Fruit fly (Drosophila melanogaster): ENCODE data around the gene CG6310.

CG6310 gene

DNA sequence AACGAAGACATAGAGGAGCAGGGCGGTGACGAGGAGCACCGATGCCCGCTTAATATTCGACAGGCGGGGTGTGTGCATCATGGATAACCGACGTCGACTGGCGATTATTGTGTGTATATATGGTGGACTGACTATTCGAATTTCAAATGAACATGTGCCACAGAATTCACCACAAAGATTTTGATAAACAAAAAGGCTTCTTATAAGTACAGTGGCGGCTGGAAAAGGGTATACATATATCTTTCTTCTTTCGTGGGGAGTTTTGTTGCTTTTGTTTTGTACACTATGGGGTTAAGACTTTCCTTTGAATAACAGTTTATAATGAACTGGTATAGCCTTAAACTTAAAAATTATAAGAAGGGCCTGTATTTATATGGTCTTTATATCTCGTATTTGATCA is at the start of gene CG6310:
Gene CG6310 (minus strand): TSS at position 101 of the 400 bp plus-strand sequence.
- no peak for TF ChIP-seq usp (GFP tag; optimal IDR thresholded peaks at IDR 0.05)
- no peak for TF ChIP-seq EcR (GFP tag; optimal IDR thresholded peaks at IDR 0.05)
- TF ChIP-seq Dll (optimal IDR thresholded peaks at IDR 0.05) = no peak
- TF ChIP-seq pan (optimal IDR thresholded peaks at IDR 0.05) = no peak
- no peak for TF ChIP-seq CG8478 (optimal IDR thresholded peaks at IDR 0.05)
- no peak for TF ChIP-seq psq (optimal IDR thresholded peaks at IDR 0.05)

- TF ChIP-seq EcR (GFP tag; optimal IDR thresholded peaks at IDR 0.05) = no peak
- TF ChIP-seq Dll (optimal IDR thresholded peaks at IDR 0.05) = peak; percentile 22
Observed at dm6 chr3L:11118627-11119395, 49.1 kb upstream of the CG6310 start.

- no peak for TF ChIP-seq psq (optimal IDR thresholded peaks at IDR 0.05)
- no peak for TF ChIP-seq CG8478 (optimal IDR thresholded peaks at IDR 0.05)
- TF ChIP-seq EcR (GFP tag; optimal IDR thresholded peaks at IDR 0.05) = no peak
- TF ChIP-seq pan (optimal IDR thresholded peaks at IDR 0.05) = no peak
- TF ChIP-seq Dll (optimal IDR thresholded peaks at IDR 0.05) = no peak
- TF ChIP-seq usp (GFP tag; optimal IDR thresholded peaks at IDR 0.05) = no peak
Observed at dm6 chr3L:11117733-11118132, 48.1 kb upstream of the CG6310 start.

DNA sequence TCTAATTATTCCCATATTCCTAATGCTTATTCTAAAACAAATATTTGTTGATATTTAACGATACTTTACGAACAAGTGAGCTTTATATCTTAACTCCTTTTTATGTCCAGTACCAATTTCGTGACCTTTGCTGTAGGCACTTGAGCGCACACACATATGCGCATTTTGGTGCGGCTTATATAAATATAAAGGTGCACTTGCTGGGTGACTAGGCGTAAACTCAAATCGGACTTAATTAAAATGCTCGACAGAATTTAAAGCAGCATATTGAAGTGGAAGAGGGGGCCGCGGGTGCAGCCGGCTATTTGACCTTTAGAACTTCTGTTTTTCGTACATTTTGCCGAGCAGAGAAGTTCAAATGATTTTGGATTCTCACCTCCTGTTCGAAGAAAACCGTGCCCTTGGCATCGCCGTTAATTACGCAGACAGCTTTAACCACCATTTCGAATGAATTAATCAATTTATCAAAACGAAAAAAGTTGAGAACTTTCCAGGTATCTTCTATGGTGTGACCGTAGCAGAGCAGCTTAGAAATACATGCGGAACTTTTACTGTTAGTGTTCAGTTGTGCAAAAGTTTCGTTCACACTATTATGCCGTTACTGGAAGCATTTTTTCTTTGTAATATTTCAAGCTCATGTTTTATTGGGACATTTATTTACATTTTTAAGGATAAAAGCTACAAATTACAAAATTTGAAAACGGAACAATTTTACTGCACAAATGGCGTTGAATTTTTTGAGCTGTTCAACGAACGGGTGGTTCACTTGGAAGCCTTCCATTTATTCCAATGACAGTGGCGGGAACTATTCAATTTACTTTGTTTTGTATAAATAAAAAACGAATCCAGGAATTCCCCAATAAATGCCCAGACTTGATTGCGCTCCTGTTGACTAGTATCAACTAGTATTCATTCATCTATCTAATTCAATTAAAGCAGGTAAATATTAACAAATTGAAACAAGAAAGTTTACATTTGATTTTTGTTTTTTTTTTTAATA is 43.8 kb upstream of the CG6310 start, which contains the start of gene Sod1:
Gene Sod1 (minus strand): TSS at position 543 of the 1,000 bp plus-strand sequence.
- no peak for TF ChIP-seq psq (optimal IDR thresholded peaks at IDR 0.05)
- no peak for TF ChIP-seq usp (GFP tag; optimal IDR thresholded peaks at IDR 0.05)
- TF ChIP-seq CG8478 (optimal IDR thresholded peaks at IDR 0.05) = no peak
- no peak for TF ChIP-seq EcR (GFP tag; optimal IDR thresholded peaks at IDR 0.05)
- TF ChIP-seq Dll (optimal IDR thresholded peaks at IDR 0.05) = no peak
- no peak for TF ChIP-seq pan (optimal IDR thresholded peaks at IDR 0.05)

dm6 chr3L:11112427-11112826 is 42.8 kb upstream of the CG6310 start:
- TF ChIP-seq Dll (optimal IDR thresholded peaks at IDR 0.05) (no peak), pan (optimal IDR thresholded peaks at IDR 0.05) (no peak), usp (GFP tag; optimal IDR thresholded peaks at IDR 0.05) (no peak), psq (optimal IDR thresholded peaks at IDR 0.05) (no peak)

DNA sequence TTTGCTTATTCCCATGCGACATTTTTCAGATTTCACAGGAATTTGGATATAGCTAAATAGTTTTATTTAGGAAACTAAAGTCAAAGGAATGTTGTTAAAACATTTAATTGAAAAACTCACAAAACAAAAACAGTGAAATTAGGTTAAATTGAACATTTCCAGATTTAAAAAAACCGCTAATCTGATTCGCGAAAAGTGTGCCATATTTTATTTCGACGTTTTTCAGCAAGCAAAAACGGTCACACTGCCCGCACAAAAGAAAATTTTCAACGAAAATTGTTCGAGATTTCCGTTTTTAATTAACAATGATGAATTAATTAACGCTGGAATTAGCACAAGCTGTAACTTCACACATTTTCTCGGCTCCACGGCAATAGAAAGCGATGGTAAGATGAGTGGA is 39.8 kb upstream of the CG6310 start, which contains the start of the genes CG34012 and emei:
Gene CG34012 (minus strand): TSS at position 52 of the 400 bp plus-strand sequence.
Gene emei (plus strand): TSS at position 237 of the 400 bp plus-strand sequence.
- TF ChIP-seq EcR (GFP tag; optimal IDR thresholded peaks at IDR 0.05) (no peak), Dll (optimal IDR thresholded peaks at IDR 0.05) (no peak), psq (optimal IDR thresholded peaks at IDR 0.05) (no peak), CG8478 (optimal IDR thresholded peaks at IDR 0.05) (no peak), usp (GFP tag; optimal IDR thresholded peaks at IDR 0.05) (no peak), pan (optimal IDR thresholded peaks at IDR 0.05) (no peak)

DNA sequence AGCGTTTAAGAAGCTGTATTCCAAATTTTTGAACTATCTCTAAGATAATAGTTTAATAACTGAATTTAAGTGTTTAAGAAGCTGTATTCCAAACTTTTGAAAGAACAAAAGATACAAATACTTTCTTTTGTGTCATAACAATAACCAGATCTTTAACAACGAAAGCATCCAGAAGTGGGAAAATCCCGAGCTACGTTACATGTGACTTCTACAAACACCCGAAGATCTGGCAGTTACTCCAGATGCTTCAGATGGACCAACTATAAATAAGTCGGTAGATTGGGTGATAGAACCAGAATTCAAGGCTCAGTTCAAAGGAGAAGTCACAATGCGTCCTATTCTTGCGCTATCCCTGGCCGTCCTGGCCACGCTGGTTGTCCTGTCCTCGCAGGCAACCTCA is 38.3 kb upstream of the CG6310 start, which contains the start of gene CG12522:
Gene CG12522 (plus strand): TSS at position 301 of the 400 bp plus-strand sequence.
- TF ChIP-seq usp (GFP tag; optimal IDR thresholded peaks at IDR 0.05) = no peak
- no peak for TF ChIP-seq psq (optimal IDR thresholded peaks at IDR 0.05)
- no peak for TF ChIP-seq EcR (GFP tag; optimal IDR thresholded peaks at IDR 0.05)
- TF ChIP-seq Dll (optimal IDR thresholded peaks at IDR 0.05) = no peak
- no peak for TF ChIP-seq CG8478 (optimal IDR thresholded peaks at IDR 0.05)
- TF ChIP-seq pan (optimal IDR thresholded peaks at IDR 0.05) = no peak

- TF ChIP-seq usp (GFP tag; optimal IDR thresholded peaks at IDR 0.05) = no peak
- no peak for TF ChIP-seq Dll (optimal IDR thresholded peaks at IDR 0.05)
- TF ChIP-seq pan (optimal IDR thresholded peaks at IDR 0.05) = no peak
Observed at dm6 chr3L:11107432-11107831, 37.8 kb upstream of the CG6310 start, which contains the start of gene CG32073. Gene CG32073 (minus strand): TSS chr3L:11107582.

DNA sequence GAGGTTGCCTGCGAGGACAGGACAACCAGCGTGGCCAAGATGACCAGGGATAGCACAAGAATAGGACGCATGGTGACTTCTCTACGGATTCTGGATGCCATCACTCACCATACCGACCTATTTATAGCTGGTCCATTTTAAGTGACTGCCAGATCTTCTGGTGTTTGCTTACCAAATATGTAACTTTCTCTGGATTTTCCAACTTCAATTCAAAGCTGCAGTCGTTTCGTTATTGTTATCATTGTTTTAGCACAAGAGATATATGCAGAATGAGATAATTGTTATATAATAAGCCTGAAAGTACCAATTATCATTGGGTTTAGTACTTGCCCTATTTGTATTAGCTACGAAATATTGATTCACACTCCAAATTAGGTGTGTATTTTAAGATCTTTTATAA is 34.1 kb upstream of the CG6310 start, which contains the start of gene CG32071:
Gene CG32071 (minus strand): TSS at position 101 of the 400 bp plus-strand sequence.
- TF ChIP-seq EcR (GFP tag; optimal IDR thresholded peaks at IDR 0.05) (no peak), Dll (optimal IDR thresholded peaks at IDR 0.05) (no peak), pan (optimal IDR thresholded peaks at IDR 0.05) (no peak), CG8478 (optimal IDR thresholded peaks at IDR 0.05) (no peak), usp (GFP tag; optimal IDR thresholded peaks at IDR 0.05) (no peak), psq (optimal IDR thresholded peaks at IDR 0.05) (no peak)

DNA sequence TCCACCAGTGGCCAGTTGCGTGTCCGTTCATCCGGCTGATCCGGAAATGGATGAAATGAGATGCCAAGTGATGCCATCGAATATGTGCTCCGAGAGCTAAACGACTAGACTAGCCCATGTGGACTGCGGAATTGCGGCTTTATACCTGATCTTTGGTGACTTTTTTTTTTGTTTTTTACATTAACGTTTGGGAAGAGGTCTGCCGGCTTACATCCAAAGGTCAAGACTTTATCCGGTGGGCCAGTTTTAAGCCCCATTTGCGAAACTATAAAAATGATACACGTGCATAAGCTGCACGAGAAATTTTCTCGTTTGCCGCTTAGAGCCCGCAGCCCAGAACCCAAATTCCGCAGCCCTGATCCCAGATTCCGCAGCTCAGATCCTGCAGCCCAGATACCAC is 33.3 kb upstream of the CG6310 start, which contains the start of gene Elo68alpha:
Gene Elo68alpha (minus strand): TSS at position 101 of the 400 bp plus-strand sequence.
- no peak for TF ChIP-seq EcR (GFP tag; optimal IDR thresholded peaks at IDR 0.05)
- no peak for TF ChIP-seq usp (GFP tag; optimal IDR thresholded peaks at IDR 0.05)
- TF ChIP-seq pan (optimal IDR thresholded peaks at IDR 0.05) = no peak

DNA sequence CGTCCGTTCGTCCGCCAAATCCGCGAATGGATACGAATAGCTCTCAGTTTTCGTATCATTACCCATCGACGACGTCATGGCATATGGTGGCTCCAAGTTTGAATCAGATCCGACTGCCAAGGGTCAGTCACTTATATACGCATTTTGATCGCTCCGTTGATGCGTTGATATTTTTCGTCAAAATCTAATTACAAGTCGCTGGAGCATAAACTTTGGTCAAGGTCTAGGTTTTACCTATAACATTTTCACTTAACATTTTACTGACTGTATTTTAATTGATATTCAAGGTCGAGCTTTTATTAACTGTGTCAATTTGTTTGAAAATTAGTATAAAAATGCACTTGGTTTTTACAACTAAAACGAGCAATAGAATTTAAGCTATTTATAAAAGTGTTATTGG is 31.9 kb upstream of the CG6310 start, which contains the start of gene Elo68beta:
Gene Elo68beta (minus strand): TSS at position 101 of the 400 bp plus-strand sequence.
- TF ChIP-seq Dll (optimal IDR thresholded peaks at IDR 0.05) (no peak), CG8478 (optimal IDR thresholded peaks at IDR 0.05) (no peak), pan (optimal IDR thresholded peaks at IDR 0.05) (no peak), usp (GFP tag; optimal IDR thresholded peaks at IDR 0.05) (no peak), EcR (GFP tag; optimal IDR thresholded peaks at IDR 0.05) (no peak), psq (optimal IDR thresholded peaks at IDR 0.05) (no peak)
